Worm (Caenorhabditis elegans): Measurements from ENCODE around the gene tag-273.
A peak's percentile ranks its signal among the peaks of the same experiment; 100 is the strongest.

ce11 chrIV:14464065-14464567 is 40.9 kb downstream of the tag-273 start, which contains the start of gene dld-1:
- TF ChIP-seq ama-1 (optimal IDR thresholded peaks at IDR 0.05), result peak; percentile 88
- no peak for TF ChIP-seq nhr-11 (tag; optimal IDR thresholded peaks at IDR 0.05)
- peak; percentile 90 for TF ChIP-seq fos-1 (tag; optimal IDR thresholded peaks at IDR 0.05)
- peak; percentile 48 to 73 for TF ChIP-seq mdl-1 (tag; optimal IDR thresholded peaks at IDR 0.05)
- TF ChIP-seq unc-62 (GFP tag; optimal IDR thresholded peaks at IDR 0.05), result peak; percentile 21
- TF ChIP-seq nhr-237 (tag; optimal IDR thresholded peaks at IDR 0.05), result peak; percentile 88
- TF ChIP-seq snpc-4 (tag; optimal IDR thresholded peaks at IDR 0.05), result peak; percentile 92
